Fruit fly (Drosophila melanogaster): Measurements from ENCODE around the gene Coa8.
A peak's percentile ranks its signal among the peaks of the same experiment; 100 is the strongest.

Gene Coa8

dm6 chrX:1893532-1893931, 13.4 kb downstream of the Coa8 start:
- no peak for TF ChIP-seq Pif1A (GFP tag; optimal IDR thresholded peaks at IDR 0.05)
- no peak for TF ChIP-seq Ets98B (GFP tag; IDR thresholded peaks at IDR 0.05)
- TF ChIP-seq CG17806 (tag; optimal IDR thresholded peaks at IDR 0.05), result no peak
- TF ChIP-seq EcR (GFP tag; optimal IDR thresholded peaks at IDR 0.05), result no peak
- no peak for TF ChIP-seq gl (tag; optimal IDR thresholded peaks at IDR 0.05)
- TF ChIP-seq Snoo (tag; optimal IDR thresholded peaks at IDR 0.05), result no peak
- no peak for TF ChIP-seq CG34367 (tag; optimal IDR thresholded peaks at IDR 0.05)
- no peak for TF ChIP-seq CG8159 (tag; optimal IDR thresholded peaks at IDR 0.05)
- TF ChIP-seq Pif1B (GFP tag; optimal IDR thresholded peaks at IDR 0.05), result no peak
- no peak for TF ChIP-seq CG32121 (GFP tag; IDR thresholded peaks at IDR 0.05)
- TF ChIP-seq D1 (tag; optimal IDR thresholded peaks at IDR 0.05), result no peak
- no peak for TF ChIP-seq CG9948 (tag; optimal IDR thresholded peaks at IDR 0.05)
- TF ChIP-seq fd96Ca (GFP tag; IDR thresholded peaks at IDR 0.05), result no peak
- no peak for TF ChIP-seq CG15710 (tag; optimal IDR thresholded peaks at IDR 0.05)

- TF ChIP-seq CG14655 (GFP tag; optimal IDR thresholded peaks at IDR 0.05) (no peak), CG34367 (tag; optimal IDR thresholded peaks at IDR 0.05) (peak; percentile 16), CG13204 (GFP tag; optimal IDR thresholded peaks at IDR 0.05) (no peak), CG15710 (tag; optimal IDR thresholded peaks at IDR 0.05) (peak; percentile 66), Snoo (tag; optimal IDR thresholded peaks at IDR 0.05) (peak; percentile 48), CG17806 (tag; optimal IDR thresholded peaks at IDR 0.05) (peak; percentile 39), gl (tag; optimal IDR thresholded peaks at IDR 0.05) (peak; percentile 16), fd96Ca (GFP tag; IDR thresholded peaks at IDR 0.05) (peak; percentile 60; the same call in 1 of the 3 replicates), Ets98B (GFP tag; IDR thresholded peaks at IDR 0.05) (peak; percentile 48; the same call in 1 of the 2 replicates), CG32121 (GFP tag; IDR thresholded peaks at IDR 0.05) (peak; percentile 27; the same call in 1 of the 2 replicates), CG8301 (tag; optimal IDR thresholded peaks at IDR 0.05) (peak; percentile 30), CG4496 (GFP tag; IDR thresholded peaks at IDR 0.05) (peak; percentile 73; the same call in 2 of the 3 replicates), EcR (GFP tag; optimal IDR thresholded peaks at IDR 0.05) (no peak), CG9948 (tag; optimal IDR thresholded peaks at IDR 0.05) (peak; percentile 33), Pif1A (GFP tag; optimal IDR thresholded peaks at IDR 0.05) (no peak), CG10348 (GFP tag; IDR thresholded peaks at IDR 0.05) (no peak), CG12605 (GFP tag; IDR thresholded peaks at IDR 0.05) (no peak), CG8159 (tag; optimal IDR thresholded peaks at IDR 0.05) (peak; percentile 58)
These were observed 17.3 kb downstream of the Coa8 start for dm6 chrX:1897384-1897783.

- TF ChIP-seq CG10348 (GFP tag; IDR thresholded peaks at IDR 0.05), result no peak
- no peak for TF ChIP-seq CG8301 (tag; optimal IDR thresholded peaks at IDR 0.05)
- TF ChIP-seq Snoo (tag; optimal IDR thresholded peaks at IDR 0.05), result no peak
- TF ChIP-seq CG34367 (tag; optimal IDR thresholded peaks at IDR 0.05), result no peak
- no peak for TF ChIP-seq CG17806 (tag; optimal IDR thresholded peaks at IDR 0.05)
- no peak for TF ChIP-seq CG15710 (tag; optimal IDR thresholded peaks at IDR 0.05)
- TF ChIP-seq fd96Ca (GFP tag; IDR thresholded peaks at IDR 0.05), result no peak
- no peak for TF ChIP-seq gl (tag; optimal IDR thresholded peaks at IDR 0.05)
- TF ChIP-seq CG13204 (GFP tag; optimal IDR thresholded peaks at IDR 0.05), result peak; percentile 62
- TF ChIP-seq Ets98B (GFP tag; IDR thresholded peaks at IDR 0.05), result peak; percentile 21; the same call in 1 of the 2 replicates
- no peak for TF ChIP-seq CG9948 (tag; optimal IDR thresholded peaks at IDR 0.05)
- TF ChIP-seq rn (GFP tag; IDR thresholded peaks at IDR 0.05), result no peak
- TF ChIP-seq Pif1A (GFP tag; optimal IDR thresholded peaks at IDR 0.05), result no peak
- no peak for TF ChIP-seq CG14655 (GFP tag; optimal IDR thresholded peaks at IDR 0.05)
- no peak for TF ChIP-seq CG32121 (GFP tag; IDR thresholded peaks at IDR 0.05)
- TF ChIP-seq Pif1B (GFP tag; optimal IDR thresholded peaks at IDR 0.05), result peak; percentile 31
- TF ChIP-seq CG8159 (tag; optimal IDR thresholded peaks at IDR 0.05), result no peak
- no peak for TF ChIP-seq D1 (tag; optimal IDR thresholded peaks at IDR 0.05)
- TF ChIP-seq EcR (GFP tag; optimal IDR thresholded peaks at IDR 0.05), result no peak
These were observed 19.5 kb downstream of the Coa8 start for dm6 chrX:1899445-1900085.

dm6 chrX:1900123-1900818, 20.2 kb downstream of the Coa8 start, which contains the start of gene arm:
arm (minus strand) TSS chrX:1900646.
- TF ChIP-seq CG10348 (GFP tag; IDR thresholded peaks at IDR 0.05) (no peak), CG8159 (tag; optimal IDR thresholded peaks at IDR 0.05) (peak; percentile 12)

dm6 chrX:1901605-1902136, 21.6 kb downstream of the Coa8 start, which contains the start of gene Ldaf1:
Ldaf1 (minus strand) TSS chrX:1901911.
- TF ChIP-seq gl (tag; optimal IDR thresholded peaks at IDR 0.05), result no peak
- TF ChIP-seq CG17806 (tag; optimal IDR thresholded peaks at IDR 0.05), result no peak
- TF ChIP-seq CG12605 (GFP tag; IDR thresholded peaks at IDR 0.05), result no peak
- no peak for TF ChIP-seq CG8159 (tag; optimal IDR thresholded peaks at IDR 0.05)
- TF ChIP-seq EcR (GFP tag; optimal IDR thresholded peaks at IDR 0.05), result peak; percentile 39

dm6 chrX:1903077-1903476, 23.0 kb downstream of the Coa8 start, which contains the start of gene CG32801:
CG32801 (minus strand) TSS chrX:1903177.
- TF ChIP-seq EcR (GFP tag; optimal IDR thresholded peaks at IDR 0.05), result no peak
- TF ChIP-seq CG8159 (tag; optimal IDR thresholded peaks at IDR 0.05), result no peak
- TF ChIP-seq CG15710 (tag; optimal IDR thresholded peaks at IDR 0.05), result no peak
- no peak for TF ChIP-seq CG32121 (GFP tag; IDR thresholded peaks at IDR 0.05)
- no peak for TF ChIP-seq CG10348 (GFP tag; IDR thresholded peaks at IDR 0.05)
- no peak for TF ChIP-seq rn (GFP tag; IDR thresholded peaks at IDR 0.05)
- TF ChIP-seq CG17806 (tag; optimal IDR thresholded peaks at IDR 0.05), result no peak
- TF ChIP-seq CG8301 (tag; optimal IDR thresholded peaks at IDR 0.05), result no peak
- no peak for TF ChIP-seq CG13204 (GFP tag; optimal IDR thresholded peaks at IDR 0.05)
- no peak for TF ChIP-seq Pif1B (GFP tag; optimal IDR thresholded peaks at IDR 0.05)
- TF ChIP-seq D1 (tag; optimal IDR thresholded peaks at IDR 0.05), result no peak

Data from whole organism, pupa.